Worm (Caenorhabditis elegans) whole organism, L4 larva: ENCODE results near the gene rpb-2.
A peak's percentile ranks its signal among the peaks of the same experiment; 100 is the strongest.

ENCODE experiments used
- D1046.2 ChIP-seq: fragments of 200-800 bp; sonication (Bioruptor generic); IDR thresholded peaks from 2 replicates; pipeline ENCODE4 v1.3.6; 2022; ENCODE audit warnings: missing genetic modification characterization, missing compliant biosample characterization
- F44E2.7 ChIP-seq: fragments of 200-800 bp; sonication (Bioruptor generic); IDR thresholded peaks from 2 replicates; pipeline ENCODE4 v2.1.2; 2022; ENCODE audit warnings: missing genetic modification characterization, missing compliant biosample characterization
- F49E8.2 ChIP-seq: sonication (generic microtip); optimal IDR thresholded peaks from 2 replicates; lab custom pipeline; 2016; ENCODE audit warnings: missing compliant biosample characterization, mild to moderate bottlenecking, missing genetic modification characterization, borderline replicate concordance
- T26A8.4 ChIP-seq: fragments of 200-800 bp; sonication (Bioruptor generic); IDR thresholded peaks from 2 replicates; pipeline ENCODE4 v1.3.6; 2022; ENCODE audit warnings: missing genetic modification characterization, missing compliant biosample characterization
- Y48G9A.11 ChIP-seq: fragments of 200-800 bp; sonication (Bioruptor generic); IDR thresholded peaks from 2 replicates; pipeline ENCODE4 v1.3.6; 2022; ENCODE audit warnings: missing genetic modification reagents, missing genetic modification characterization, missing compliant biosample characterization
- Y75B8A.6 ChIP-seq: fragments of 200-800 bp; sonication (Bioruptor generic); IDR thresholded peaks from 2 replicates; pipeline ENCODE4 v1.3.6; 2022; ENCODE audit warnings: missing genetic modification reagents, missing genetic modification characterization, missing compliant biosample characterization
- ZK546.5 ChIP-seq, 2 experiments: sonication (generic microtip); optimal IDR thresholded peaks; 2 replicates each; lab custom pipeline; 2017; ENCODE audit warnings: missing biosample characterization in 2 of 2, missing genetic modification characterization in 2 of 2
- attf-4 ChIP-seq: sonication (generic microtip); optimal IDR thresholded peaks from 3 replicates; lab custom pipeline; 2017; ENCODE audit warnings: missing biosample characterization, missing genetic modification characterization
- ceh-20 ChIP-seq: fragments of 200-800 bp; sonication (Bioruptor generic); IDR thresholded peaks from 2 replicates; pipeline ENCODE4 v1.3.6; 2022; ENCODE audit warnings: missing genetic modification reagents, missing genetic modification characterization, missing compliant biosample characterization
- ceh-32 ChIP-seq: sonication (generic microtip); optimal IDR thresholded peaks from 2 replicates; lab custom pipeline; 2016; ENCODE audit warnings: mild to moderate bottlenecking, missing genetic modification characterization, missing compliant biosample characterization; ENCODE audit not compliant: poor library complexity
- ceh-44 ChIP-seq: fragments of 200-800 bp; sonication (Bioruptor generic); IDR thresholded peaks from 2 replicates; pipeline ENCODE4 v1.3.6; 2022; ENCODE audit warnings: missing genetic modification reagents, missing genetic modification characterization, missing compliant biosample characterization
- cey-2 ChIP-seq: sonication (generic microtip); optimal IDR thresholded peaks from 3 replicates; lab custom pipeline; 2017; ENCODE audit warnings: missing genetic modification characterization, mild to moderate bottlenecking, missing compliant biosample characterization, antibody characterized with exemption, borderline replicate concordance; ENCODE audit not compliant: insufficient read depth
- daf-16 ChIP-seq, 3 experiments: sonication (generic microtip); optimal IDR thresholded peaks; 2 replicates each; lab custom pipeline; 2016 to 2017; ENCODE audit warnings: missing genetic modification characterization in 3 of 3, missing genetic modification reagents in 3 of 3, mild to moderate bottlenecking in 2 of 3, missing compliant biosample characterization in 2 of 3, missing biosample characterization in 1 of 3, moderate library complexity in 1 of 3
- dmd-6 ChIP-seq: fragments of 200-800 bp; sonication (Bioruptor generic); IDR thresholded peaks from 2 replicates; pipeline ENCODE4 v1.3.6; 2022; ENCODE audit warnings: missing genetic modification reagents, missing genetic modification characterization, missing compliant biosample characterization
- dpl-1 ChIP-seq: fragments of 150-350 bp; optimal IDR thresholded peaks from 2 replicates; lab custom pipeline; 2014; ENCODE audit warnings: missing biosample characterization, missing genetic modification reagents, missing genetic modification characterization
- dve-1 ChIP-seq: sonication (generic microtip); optimal IDR thresholded peaks from 2 replicates; lab custom pipeline; 2017; ENCODE audit warnings: antibody characterized with exemption, mild to moderate bottlenecking, missing genetic modification characterization, missing compliant biosample characterization; ENCODE audit not compliant: insufficient read depth
- fkh-10 ChIP-seq: fragments of 150-350 bp; optimal IDR thresholded peaks from 2 replicates; lab custom pipeline; 2014; ENCODE audit warnings: missing biosample characterization, missing genetic modification reagents, missing genetic modification characterization
- hif-1 ChIP-seq, 2 experiments: sonication (generic microtip); optimal IDR thresholded peaks; 2 replicates each; lab custom pipeline; 2016 to 2017; ENCODE audit warnings: missing compliant biosample characterization in 2 of 2, missing genetic modification characterization in 2 of 2, missing genetic modification reagents in 2 of 2, missing genotype in 2 of 2, mild to moderate bottlenecking in 1 of 2
- hlh-11 ChIP-seq: fragments of 200-800 bp; sonication (Bioruptor generic); optimal IDR thresholded peaks from 2 replicates; lab custom pipeline; 2018; ENCODE audit warnings: mild to moderate bottlenecking, missing genetic modification characterization, missing compliant biosample characterization
- hmg-1.1 ChIP-seq: fragments of 200-800 bp; sonication (Bioruptor generic); IDR thresholded peaks from 2 replicates; pipeline ENCODE4 v1.3.6; 2022; ENCODE audit warnings: missing genetic modification reagents, missing genetic modification characterization, missing compliant biosample characterization
- lir-3 ChIP-seq: sonication (generic microtip); optimal IDR thresholded peaks from 2 replicates; lab custom pipeline; 2016; ENCODE audit warnings: mild to moderate bottlenecking, missing genetic modification characterization, missing compliant biosample characterization
- mes-2 ChIP-seq: sonication (generic microtip); optimal IDR thresholded peaks from 2 replicates; lab custom pipeline; 2016; ENCODE audit warnings: missing genotype, mild to moderate bottlenecking, missing genetic modification characterization, missing compliant biosample characterization; ENCODE audit not compliant: poor library complexity, severe bottlenecking
- mxl-2 ChIP-seq: fragments of 200-800 bp; sonication (Bioruptor generic); conservative IDR thresholded peaks from 2 replicates; pipeline ENCODE4 v1.3.6; 2022; ENCODE audit warnings: missing genetic modification reagents, missing genetic modification characterization, missing compliant biosample characterization
- mxl-3 ChIP-seq: fragments of 200-800 bp; sonication (Bioruptor generic); optimal IDR thresholded peaks from 2 replicates; lab custom pipeline; 2018; ENCODE audit warnings: mild to moderate bottlenecking, missing genetic modification characterization, missing compliant biosample characterization
- nhr-102 ChIP-seq: sonication (generic microtip); optimal IDR thresholded peaks from 2 replicates; lab custom pipeline; 2016; ENCODE audit warnings: mild to moderate bottlenecking, missing genetic modification characterization, moderate library complexity, missing compliant biosample characterization
- nhr-11 ChIP-seq: fragments of 150-350 bp; optimal IDR thresholded peaks from 2 replicates; lab custom pipeline; 2014; ENCODE audit warnings: missing biosample characterization, missing genetic modification characterization
- nhr-111 ChIP-seq: fragments of 200-800 bp; sonication (Bioruptor generic); optimal IDR thresholded peaks from 2 replicates; lab custom pipeline; 2018; ENCODE audit warnings: mild to moderate bottlenecking, missing genetic modification characterization, missing compliant biosample characterization
- nhr-28 ChIP-seq: fragments of 150-350 bp; optimal IDR thresholded peaks from 2 replicates; lab custom pipeline; 2014; ENCODE audit warnings: missing biosample characterization, missing genetic modification characterization
- rbr-2 ChIP-seq: sonication (generic microtip); optimal IDR thresholded peaks from 2 replicates; lab custom pipeline; 2016; ENCODE audit warnings: missing genotype, missing genetic modification characterization, missing compliant biosample characterization
- set-16 ChIP-seq: fragments of 200-800 bp; sonication (Bioruptor generic); IDR thresholded peaks from 2 replicates; pipeline ENCODE4 v1.3.6; 2022; ENCODE audit warnings: missing genetic modification reagents, missing genetic modification characterization, missing compliant biosample characterization
- snpc-1.2 ChIP-seq: fragments of 200-800 bp; sonication (Bioruptor generic); IDR thresholded peaks from 2 replicates; pipeline ENCODE4 v1.3.6; 2022; ENCODE audit warnings: missing genetic modification reagents, missing genetic modification characterization, missing compliant biosample characterization
- snpc-4 ChIP-seq: fragments of 150-350 bp; optimal IDR thresholded peaks from 2 replicates; lab custom pipeline; 2014; ENCODE audit warnings: missing biosample characterization, missing genetic modification characterization
- unc-130 ChIP-seq: sonication (generic microtip); optimal IDR thresholded peaks from 2 replicates; lab custom pipeline; 2016; ENCODE audit warnings: missing genetic modification reagents, missing genetic modification characterization, missing compliant biosample characterization
- zag-1 ChIP-seq: fragments of 150-350 bp; optimal IDR thresholded peaks from 2 replicates; lab custom pipeline; 2014; ENCODE audit warnings: missing biosample characterization, missing genetic modification characterization

The rpb-2 gene

ce11 chrIII:4899728-4900127 lies 39.6 kb upstream of the rpb-2 start (continued):
- TF ChIP-seq F49E8.2 (no peak), dmd-6 (GFP tag; lab: Robert Waterston, UW) (peak; percentile 100), Y48G9A.11 (GFP tag; lab: Robert Waterston, UW) (peak; percentile 81), T26A8.4 (GFP tag; lab: Robert Waterston, UW) (peak; percentile 98), nhr-111 (GFP tag; lab: Kevin White, UChicago) (peak; percentile 57), D1046.2 (GFP tag; lab: Robert Waterston, UW) (peak; percentile 93), Y75B8A.6 (GFP tag; lab: Robert Waterston, UW) (peak; percentile 95), nhr-11 (tag; lab: Kevin White, UChicago) (peak; percentile 99), lir-3 (tag; lab: Kevin White, UChicago) (peak; percentile 86), F44E2.7 (GFP tag; lab: Robert Waterston, UW) (peak; percentile 84; the same call in 1 of the 2 replicates), hmg-1.1 (GFP tag; lab: Robert Waterston, UW) (peak; percentile 98), ZK546.5 (tag; optimal IDR thresholded peaks at IDR 0.05; lab: Kevin White, UChicago) (peak in 1 of 2 experiments; percentile 59), ceh-20 (peak; percentile 99), ceh-44 (GFP tag; lab: Robert Waterston, UW) (peak; percentile 58; the same call in 1 of the 2 replicates), snpc-4 (tag; lab: Kevin White, UChicago) (peak; percentile 12)

ce11 chrIII:4900260-4900659 lies 39.1 kb upstream of the rpb-2 start, which contains the start of gene tag-340:
TSS of gene tag-340 (plus strand) at chrIII:4900508.
- TF ChIP-seq daf-16 (GFP tag; optimal IDR thresholded peaks at IDR 0.05; lab: Kevin White, UChicago) (no peak), daf-16 (tag; optimal IDR thresholded peaks at IDR 0.05; lab: Kevin White, UChicago) (peak; percentile 42), unc-130 (GFP tag; lab: Kevin White, UChicago) (no peak), nhr-28 (tag; lab: Kevin White, UChicago) (peak; percentile 3), T26A8.4 (GFP tag; lab: Robert Waterston, UW) (no peak), snpc-1.2 (GFP tag; lab: Robert Waterston, UW) (no peak), attf-4 (tag; lab: Kevin White, UChicago) (no peak), cey-2 (tag; lab: Kevin White, UChicago) (no peak), hmg-1.1 (GFP tag; lab: Robert Waterston, UW) (no peak), dve-1 (no peak), nhr-102 (no peak)

ce11 chrIII:4903784-4904183 lies 35.6 kb upstream of the rpb-2 start, which contains the start of gene kbp-2:
TSS of gene kbp-2 (minus strand) at chrIII:4903884.
- no peak for TF ChIP-seq lir-3 (tag; lab: Kevin White, UChicago)
- TF ChIP-seq ceh-20 = no peak
- no peak for TF ChIP-seq set-16 (GFP tag; lab: Robert Waterston, UW)
- no peak for TF ChIP-seq cey-2 (tag; lab: Kevin White, UChicago)
- no peak for TF ChIP-seq zag-1 (tag; lab: Kevin White, UChicago)

ce11 chrIII:4905405-4905804 lies 34.0 kb upstream of the rpb-2 start, which contains the start of gene F26F4.8:
TSS of gene F26F4.8 (minus strand) at chrIII:4905473.
- TF ChIP-seq zag-1 (tag; lab: Kevin White, UChicago) = no peak
- peak; percentile 49 for TF ChIP-seq dpl-1
- TF ChIP-seq hif-1 (tag; optimal IDR thresholded peaks at IDR 0.05; lab: Kevin White, UChicago) = peak in 1 of 2 experiments; percentile 52
- no peak for TF ChIP-seq ceh-32
- TF ChIP-seq hlh-11 (tag; lab: Kevin White, UChicago) = no peak
- TF ChIP-seq mes-2 (tag; lab: Kevin White, UChicago) = peak; percentile 69
- TF ChIP-seq fkh-10 (GFP tag; lab: Kevin White, UChicago) = no peak
- peak; percentile 77 for TF ChIP-seq unc-130 (GFP tag; lab: Kevin White, UChicago)
- TF ChIP-seq rbr-2 (tag; lab: Kevin White, UChicago) = peak; percentile 3
- no peak for TF ChIP-seq mxl-3 (GFP tag; lab: Kevin White, UChicago)
- no peak for TF ChIP-seq mxl-2
